Fruit fly (Drosophila melanogaster) whole organism, embryonic: ENCODE results near the gene MSAmiP.

Experiments
- Ada2b ChIP-seq: fragments of 200-800 bp; sonication (Bioruptor generic); IDR thresholded peaks from 2 replicates; pipeline ENCODE4 v1.3.6; 2022; ENCODE audit warnings: missing biosample characterization, missing genetic modification characterization
- CG10321 ChIP-seq: fragments of 200-800 bp; sonication (Bioruptor generic); IDR thresholded peaks from 2 replicates; pipeline ENCODE4 v1.3.6; 2022; ENCODE audit warnings: missing biosample characterization, missing genetic modification characterization
- CG12155 ChIP-seq: fragments of 200-800 bp; sonication (Bioruptor generic); optimal IDR thresholded peaks from 3 replicates; lab custom pipeline; 2016; ENCODE audit warnings: missing biosample characterization, missing genetic modification characterization
- CG12236 ChIP-seq: fragments of 200-800 bp; sonication (Bioruptor generic); optimal IDR thresholded peaks from 2 replicates; lab custom pipeline; 2016; ENCODE audit warnings: missing biosample characterization, missing genetic modification characterization
- CG12299 ChIP-seq: fragments of 200-800 bp; sonication (Bioruptor generic); optimal IDR thresholded peaks from 2 replicates; lab custom pipeline; 2018; ENCODE audit warnings: missing biosample characterization, mild to moderate bottlenecking, missing genetic modification characterization
- CG14441 ChIP-seq: fragments of 200-800 bp; sonication (Bioruptor generic); IDR thresholded peaks from 2 replicates; pipeline ENCODE4 v1.3.6; 2022; ENCODE audit warnings: missing biosample characterization, missing genetic modification characterization
- CG15479 ChIP-seq: fragments of 200-800 bp; sonication (Bioruptor generic); optimal IDR thresholded peaks from 3 replicates; lab custom pipeline; 2019; ENCODE audit warnings: missing biosample characterization, mild to moderate bottlenecking, missing genetic modification characterization, moderate library complexity
- CG15514 ChIP-seq: fragments of 200-800 bp; sonication (Bioruptor generic); optimal IDR thresholded peaks from 3 replicates; lab custom pipeline; 2017; ENCODE audit warnings: missing biosample characterization, missing genetic modification characterization, mild to moderate bottlenecking, moderate library complexity, missing genetic modification reagents
- CG15601 ChIP-seq: fragments of 200-800 bp; sonication (Bioruptor generic); optimal IDR thresholded peaks from 3 replicates; lab custom pipeline; 2019; ENCODE audit warnings: missing biosample characterization, mild to moderate bottlenecking, missing genetic modification characterization, moderate library complexity
- CG1602 ChIP-seq: fragments of 200-800 bp; sonication (Bioruptor generic); optimal IDR thresholded peaks from 3 replicates; lab custom pipeline; 2016; ENCODE audit warnings: missing biosample characterization, missing genetic modification characterization
- CG2678 ChIP-seq: fragments of 200-800 bp; sonication (Bioruptor generic); optimal IDR thresholded peaks from 3 replicates; lab custom pipeline; 2019; ENCODE audit warnings: missing biosample characterization, mild to moderate bottlenecking, missing genetic modification characterization, moderate library complexity
- CG31224 ChIP-seq: fragments of 200-800 bp; sonication (Bioruptor generic); IDR thresholded peaks from 2 replicates; pipeline ENCODE4 v1.3.6; 2022; ENCODE audit warnings: missing biosample characterization, missing genetic modification characterization
- CG3281 ChIP-seq: fragments of 200-800 bp; sonication (Bioruptor generic); optimal IDR thresholded peaks from 3 replicates; lab custom pipeline; 2017; ENCODE audit warnings: missing biosample characterization, mild to moderate bottlenecking, missing genetic modification characterization
- CG3995 ChIP-seq: fragments of 200-800 bp; sonication (Bioruptor generic); optimal IDR thresholded peaks from 3 replicates; lab custom pipeline; 2016; ENCODE audit warnings: missing biosample characterization, missing genetic modification characterization
- CG4404 ChIP-seq: fragments of 200-800 bp; sonication (Bioruptor generic); IDR thresholded peaks from 2 replicates; pipeline ENCODE4 v1.3.6; 2022; ENCODE audit warnings: missing biosample characterization, missing genetic modification characterization
- CG4707 ChIP-seq: fragments of 200-800 bp; sonication (Bioruptor generic); optimal IDR thresholded peaks from 2 replicates; lab custom pipeline; 2018; ENCODE audit warnings: missing biosample characterization, mild to moderate bottlenecking, missing genetic modification characterization, moderate library complexity
- CG4730 ChIP-seq: fragments of 200-800 bp; sonication (Bioruptor generic); IDR thresholded peaks from 2 replicates; pipeline ENCODE4 v1.3.6; 2022; ENCODE audit warnings: missing biosample characterization, missing genetic modification characterization
- CG8359 ChIP-seq: fragments of 200-800 bp; sonication (Bioruptor generic); optimal IDR thresholded peaks from 2 replicates; lab custom pipeline; 2017; ENCODE audit warnings: missing biosample characterization, mild to moderate bottlenecking, missing genetic modification characterization, borderline replicate concordance
- CG8388 ChIP-seq: fragments of 200-800 bp; sonication (Bioruptor generic); optimal IDR thresholded peaks from 2 replicates; lab custom pipeline; 2019; ENCODE audit warnings: missing biosample characterization, mild to moderate bottlenecking, missing genetic modification characterization, moderate library complexity
- CG9817 ChIP-seq: fragments of 200-800 bp; sonication (Bioruptor generic); optimal IDR thresholded peaks from 2 replicates; lab custom pipeline; 2018; ENCODE audit warnings: missing biosample characterization, mild to moderate bottlenecking, missing genetic modification characterization, moderate library complexity
- CkIIα-i1 ChIP-seq: fragments of 200-800 bp; sonication (Bioruptor generic); IDR thresholded peaks from 2 replicates; pipeline ENCODE4 v1.3.6; 2022; ENCODE audit warnings: missing biosample characterization, missing genetic modification characterization
- E2f2 ChIP-seq: fragments of 200-800 bp; sonication (Bioruptor generic); IDR thresholded peaks from 2 replicates; pipeline ENCODE4 v1.3.6; 2022; ENCODE audit warnings: missing biosample characterization, missing genetic modification characterization
- Ets65A ChIP-seq: fragments of 200-800 bp; sonication (Bioruptor generic); peaks from one replicate; lab custom pipeline; 2016; ENCODE audit warnings: missing biosample characterization, missing genetic modification characterization
- Ets97D ChIP-seq: fragments of 200-800 bp; sonication (Bioruptor generic); optimal IDR thresholded peaks from 3 replicates; lab custom pipeline; 2016; ENCODE audit warnings: missing biosample characterization, missing genetic modification characterization
- HLHmδ ChIP-seq: fragments of 200-800 bp; sonication (Bioruptor generic); optimal IDR thresholded peaks from 2 replicates; lab custom pipeline; 2018; ENCODE audit warnings: missing biosample characterization, mild to moderate bottlenecking, missing genetic modification characterization, moderate library complexity
- Hr51 ChIP-seq, 2 experiments: fragments of 200-800 bp; sonication (Bioruptor generic); optimal IDR thresholded peaks; 2 replicates in 1 of 2; 3 replicates in 1 of 2; lab custom pipeline; 2016 to 2018; ENCODE audit warnings: missing biosample characterization in 2 of 2, missing genetic modification characterization in 2 of 2, mild to moderate bottlenecking in 1 of 2, moderate library complexity in 1 of 2
- Hr78 ChIP-seq, 2 experiments: fragments of 200-800 bp in 1 of 2; fragments of >200 bp in 1 of 2; sonication (Bioruptor generic) in 1 of 2; optimal IDR thresholded peaks; 2 replicates each; lab custom pipeline; 2017 to 2019; ENCODE audit warnings: missing biosample characterization in 2 of 2, missing genetic modification characterization in 2 of 2, mild to moderate bottlenecking in 1 of 2, moderate library complexity in 1 of 2
- Scr ChIP-seq: fragments of 200-800 bp; sonication (Bioruptor generic); IDR thresholded peaks from 2 replicates; pipeline ENCODE4 v1.3.6; 2022; ENCODE audit warnings: missing biosample characterization, missing genetic modification characterization; ENCODE audit not compliant: partially characterized antibody
- Sox100B ChIP-seq: fragments of 200-800 bp; sonication (Bioruptor generic); optimal IDR thresholded peaks from 3 replicates; lab custom pipeline; 2018; ENCODE audit warnings: missing biosample characterization, mild to moderate bottlenecking, missing genetic modification characterization
- Sry-β ChIP-seq: fragments of 200-800 bp; sonication (Bioruptor generic); optimal IDR thresholded peaks from 2 replicates; lab custom pipeline; 2018; ENCODE audit warnings: missing biosample characterization, mild to moderate bottlenecking, missing genetic modification characterization, moderate library complexity
- Usf ChIP-seq: fragments of 200-800 bp; sonication (Bioruptor generic); optimal IDR thresholded peaks from 2 replicates; lab custom pipeline; 2017; ENCODE audit warnings: missing genotype, missing biosample characterization, missing genetic modification characterization
- Xrp1 ChIP-seq: fragments of 200-800 bp; sonication (Bioruptor generic); IDR thresholded peaks from 2 replicates; pipeline ENCODE4 v1.3.6; 2022; ENCODE audit warnings: missing biosample characterization, missing genetic modification characterization
- ac ChIP-seq: fragments of 200-800 bp; sonication (Bioruptor generic); optimal IDR thresholded peaks from 3 replicates; lab custom pipeline; 2017; ENCODE audit warnings: missing biosample characterization, mild to moderate bottlenecking, missing genetic modification characterization
- bab2 ChIP-seq: fragments of 200-800 bp; sonication (Bioruptor generic); optimal IDR thresholded peaks from 2 replicates; lab custom pipeline; 2016; ENCODE audit warnings: missing biosample characterization, missing genetic modification characterization
- bcd ChIP-seq: fragments of 200-800 bp; sonication (Bioruptor generic); optimal IDR thresholded peaks from 2 replicates; lab custom pipeline; 2017; ENCODE audit warnings: missing biosample characterization, mild to moderate bottlenecking, missing genetic modification characterization
- chinmo ChIP-seq: fragments of 200-800 bp; sonication (Bioruptor generic); IDR thresholded peaks from 4 replicates; pipeline ENCODE4 v1.3.6; 2022; ENCODE audit warnings: missing biosample characterization, missing genetic modification characterization; ENCODE audit not compliant: partially characterized antibody
- eve ChIP-seq, 2 experiments: fragments of >200 bp; optimal IDR thresholded peaks; 2 replicates each; lab custom pipeline; 2017; ENCODE audit warnings: missing biosample characterization in 2 of 2, missing genetic modification characterization in 2 of 2
- ewg ChIP-seq: fragments of 200-800 bp; sonication (Bioruptor generic); optimal IDR thresholded peaks from 3 replicates; lab custom pipeline; 2017; ENCODE audit warnings: mild to moderate bottlenecking, missing biosample characterization, missing genetic modification reagents, missing genetic modification characterization
- fru ChIP-seq: fragments of >200 bp; optimal IDR thresholded peaks from 2 replicates; lab custom pipeline; 2017
- gce ChIP-seq: fragments of 200-800 bp; sonication (Bioruptor generic); IDR thresholded peaks from 3 replicates; pipeline ENCODE4 v1.3.6; 2022; ENCODE audit warnings: missing biosample characterization, missing genetic modification characterization
- inv ChIP-seq: fragments of 200-800 bp; sonication (Bioruptor generic); IDR thresholded peaks from 2 replicates; pipeline ENCODE4 v1.3.6; 2022; ENCODE audit warnings: missing biosample characterization, missing genetic modification characterization; ENCODE audit not compliant: partially characterized antibody
- ken ChIP-seq: fragments of 200-800 bp; sonication (Bioruptor generic); IDR thresholded peaks from 3 replicates; pipeline ENCODE4 v1.3.6; 2022; ENCODE audit warnings: missing biosample characterization, missing genetic modification characterization
- lmd ChIP-seq: fragments of 200-800 bp; sonication (Bioruptor generic); IDR thresholded peaks from 2 replicates; pipeline ENCODE4 v1.3.6; 2022; ENCODE audit warnings: missing biosample characterization, missing genetic modification characterization
- psq ChIP-seq: fragments of 200-800 bp; sonication (Bioruptor generic); optimal IDR thresholded peaks from 2 replicates; lab custom pipeline; 2017; ENCODE audit warnings: missing biosample characterization, missing genetic modification characterization
- salm ChIP-seq: fragments of 200-800 bp; sonication (Bioruptor generic); optimal IDR thresholded peaks from 2 replicates; lab custom pipeline; 2018; ENCODE audit warnings: missing biosample characterization, mild to moderate bottlenecking, missing genetic modification characterization
- sc ChIP-seq, 3 experiments: fragments of >200 bp in 2 of 3; fragments of 200-800 bp in 1 of 3; sonication (Bioruptor generic) in 1 of 3; optimal IDR thresholded peaks; 2 replicates in 2 of 3; 3 replicates in 1 of 3; lab custom pipeline; 2017; ENCODE audit warnings: mild to moderate bottlenecking in 1 of 3, missing biosample characterization in 1 of 3, missing genetic modification characterization in 1 of 3, missing genetic modification reagents in 1 of 3
- tna ChIP-seq: fragments of 200-800 bp; sonication (Bioruptor generic); IDR thresholded peaks from 2 replicates; pipeline ENCODE4 v1.3.6; 2022; ENCODE audit warnings: missing biosample characterization, missing genetic modification characterization; ENCODE audit not compliant: partially characterized antibody
- vvl ChIP-seq: fragments of 200-800 bp; sonication (Bioruptor generic); IDR thresholded peaks from 2 replicates; pipeline ENCODE4 v1.3.6; 2022; ENCODE audit warnings: missing biosample characterization, missing genetic modification characterization
- wdn ChIP-seq: fragments of 200-800 bp; sonication (Bioruptor generic); IDR thresholded peaks from 2 replicates; pipeline ENCODE4 v1.3.6; 2022; ENCODE audit warnings: missing biosample characterization, missing genetic modification characterization
- z ChIP-seq: fragments of 200-800 bp; sonication (Bioruptor generic); IDR thresholded peaks from 3 replicates; pipeline ENCODE4 v1.3.6; 2022; ENCODE audit warnings: missing biosample characterization, missing genetic modification characterization
- zf30C ChIP-seq: fragments of 200-800 bp; sonication (Bioruptor generic); optimal IDR thresholded peaks from 3 replicates; lab custom pipeline; 2018; ENCODE audit warnings: missing biosample characterization, mild to moderate bottlenecking, missing genetic modification characterization

Gene MSAmiP

DNA sequence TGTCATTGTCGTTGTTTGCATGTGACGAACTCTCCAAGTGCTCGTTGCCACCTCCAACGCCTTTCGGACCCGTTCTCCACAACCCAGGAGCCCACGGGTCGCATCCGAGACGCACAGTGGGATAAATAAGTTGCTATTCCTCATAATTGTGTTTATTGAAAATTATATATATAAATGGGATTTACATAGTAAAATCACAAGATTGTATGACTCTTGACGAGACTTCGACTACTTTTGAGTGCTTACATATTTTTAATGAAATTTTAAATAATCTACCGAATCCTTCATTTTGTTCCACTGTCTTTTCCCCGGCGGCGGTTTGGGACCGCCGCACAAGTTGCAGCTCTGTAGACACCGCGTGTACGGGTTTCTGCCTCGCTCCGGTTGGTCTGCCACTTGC lies 11.7 kb upstream of the MSAmiP start (continued):
- no peak for TF ChIP-seq CG3281 (GFP tag; lab: Kevin White, UChicago)
- TF ChIP-seq inv, result no peak
- TF ChIP-seq CG31224 (GFP tag; lab: Robert Waterston, UW), result no peak
- TF ChIP-seq sc (optimal IDR thresholded peaks at IDR 0.05; lab: Kevin White, UChicago), result no peak
- TF ChIP-seq sc (GFP tag; optimal IDR thresholded peaks at IDR 0.05; lab: Kevin White, UChicago), result peak; percentile 55
- no peak for TF ChIP-seq CG9817 (tag; lab: Kevin White, UChicago)
- TF ChIP-seq CG15601 (tag; lab: Kevin White, UChicago), result peak; percentile 26
- TF ChIP-seq Ets65A (GFP tag; lab: Kevin White, UChicago), result peak; percentile 43
- no peak for TF ChIP-seq E2f2 (GFP tag; lab: Robert Waterston, UW)
- no peak for TF ChIP-seq CG15479
- TF ChIP-seq CkIIα-i1 (GFP tag; lab: Robert Waterston, UW), result no peak
- peak; percentile 50; the same call in 1 of the 2 replicates for TF ChIP-seq vvl (GFP tag; lab: Robert Waterston, UW)
- peak; percentile 35 for TF ChIP-seq ac (GFP tag; lab: Kevin White, UChicago)
- TF ChIP-seq CG4404, result 0 out of 2 replicates have a peak, but pooled peaks have one; percentile 38
- peak; percentile 32 for TF ChIP-seq CG8388 (GFP tag; lab: Kevin White, UChicago)
- TF ChIP-seq tna (GFP tag; lab: Robert Waterston, UW), result no peak
- TF ChIP-seq ewg, result peak; percentile 36
- no peak for TF ChIP-seq CG8359 (GFP tag; lab: Kevin White, UChicago)
- TF ChIP-seq gce (GFP tag; lab: Robert Waterston, UW), result no peak
- TF ChIP-seq CG4730, result no peak
- TF ChIP-seq Hr78 (GFP tag; optimal IDR thresholded peaks at IDR 0.05; lab: Kevin White, UChicago), result peak in 1 of 2 experiments; percentile 3
- peak in 1 of 2 experiments; percentile 35 for TF ChIP-seq Hr51 (GFP tag; optimal IDR thresholded peaks at IDR 0.05; lab: Kevin White, UChicago)
- no peak for TF ChIP-seq CG15514 (GFP tag; lab: Kevin White, UChicago)
- TF ChIP-seq salm (tag; lab: Kevin White, UChicago), result no peak
- TF ChIP-seq bcd (GFP tag; lab: Kevin White, UChicago), result no peak
- no peak for TF ChIP-seq wdn
- no peak for TF ChIP-seq fru (lab: Kevin White, UChicago)
- no peak for TF ChIP-seq Scr (GFP tag; lab: Robert Waterston, UW)
- TF ChIP-seq z, result no peak
- no peak for TF ChIP-seq CG12155 (GFP tag; lab: Kevin White, UChicago)
- no peak for TF ChIP-seq lmd (GFP tag; lab: Robert Waterston, UW)
- TF ChIP-seq CG12236 (GFP tag; lab: Kevin White, UChicago), result no peak
- TF ChIP-seq CG1602 (GFP tag; lab: Kevin White, UChicago), result peak; percentile 36
- no peak for TF ChIP-seq Sry-β (GFP tag; lab: Kevin White, UChicago)
- no peak for TF ChIP-seq CG10321 (GFP tag; lab: Robert Waterston, UW)
- TF ChIP-seq CG3995 (GFP tag; lab: Kevin White, UChicago), result no peak
- no peak for TF ChIP-seq psq (GFP tag; lab: Kevin White, UChicago)
- peak; percentile 64 for TF ChIP-seq CG4707 (GFP tag; lab: Kevin White, UChicago)
- no peak for TF ChIP-seq HLHmδ
- TF ChIP-seq CG2678 (tag; lab: Kevin White, UChicago), result peak; percentile 43
- TF ChIP-seq Ada2b (GFP tag; lab: Robert Waterston, UW), result no peak
- no peak for TF ChIP-seq Ets97D (GFP tag; lab: Kevin White, UChicago)
- no peak for TF ChIP-seq CG14441 (GFP tag; lab: Robert Waterston, UW)
- TF ChIP-seq CG12299 (tag; lab: Kevin White, UChicago), result no peak
- TF ChIP-seq ken (GFP tag; lab: Robert Waterston, UW), result peak; percentile 55; the same call in 1 of the 3 replicates
- no peak for TF ChIP-seq bab2 (GFP tag; lab: Kevin White, UChicago)
- TF ChIP-seq Xrp1, result peak; percentile 56
- no peak for TF ChIP-seq zf30C (GFP tag; lab: Kevin White, UChicago)
- TF ChIP-seq Sox100B (GFP tag; lab: Kevin White, UChicago), result no peak
- TF ChIP-seq chinmo (GFP tag; lab: Robert Waterston, UW), result no peak
- no peak for TF ChIP-seq eve (GFP tag; optimal IDR thresholded peaks at IDR 0.05; lab: Kevin White, UChicago)
- TF ChIP-seq Usf (GFP tag; lab: Kevin White, UChicago), result peak; percentile 0
